Worm (Caenorhabditis elegans) whole organism, L4 larva: ENCODE measurements around the gene K05G3.1.
"Not testable (repeated sequence)": the region's sequence is repeated elsewhere in the genome, so short reads cannot be mapped to it uniquely, and the experiment has no call there.

Experiments used
- Y75B8A.6 ChIP-seq: fragments of 200-800 bp; sonication (Bioruptor generic); IDR thresholded peaks from 2 replicates; pipeline ENCODE4 v1.3.6; 2022; ENCODE audit warnings: missing genetic modification reagents, missing genetic modification characterization, missing compliant biosample characterization
- aha-1 ChIP-seq: fragments of 150-350 bp; peaks from one replicate; lab custom pipeline; 2014; ENCODE audit warnings: missing biosample characterization, missing genetic modification characterization
- aly-2 ChIP-seq: sonication (generic microtip); optimal IDR thresholded peaks from 2 replicates; lab custom pipeline; 2018; ENCODE audit warnings: missing biosample characterization, missing genetic modification characterization
- ama-1 ChIP-seq: fragments of 150-350 bp; optimal IDR thresholded peaks from 2 replicates; lab custom pipeline; 2014; ENCODE audit warnings: inconsistent platforms, mixed read lengths
- arid-1 ChIP-seq: fragments of 200-800 bp; sonication (Bioruptor generic); conservative IDR thresholded peaks from 2 replicates; pipeline ENCODE4 v1.3.6; 2022; ENCODE audit warnings: missing genetic modification reagents, missing genetic modification characterization, missing compliant biosample characterization
- ceh-28 ChIP-seq: fragments of 150-350 bp; optimal IDR thresholded peaks from 2 replicates; lab custom pipeline; 2014; ENCODE audit warnings: missing biosample characterization, missing genetic modification reagents, missing genetic modification characterization
- daf-12 ChIP-seq: fragments of 150-350 bp; optimal IDR thresholded peaks from 2 replicates; lab custom pipeline; 2014; ENCODE audit warnings: missing biosample characterization, missing genetic modification reagents, missing genetic modification characterization
- daf-16 ChIP-seq, 3 experiments: sonication (generic microtip); optimal IDR thresholded peaks; 2 replicates each; lab custom pipeline; 2016 to 2017; ENCODE audit warnings: missing genetic modification characterization in 3 of 3, missing genetic modification reagents in 3 of 3, mild to moderate bottlenecking in 2 of 3, missing compliant biosample characterization in 2 of 3, missing biosample characterization in 1 of 3, moderate library complexity in 1 of 3
- dmd-6 ChIP-seq: fragments of 200-800 bp; sonication (Bioruptor generic); IDR thresholded peaks from 2 replicates; pipeline ENCODE4 v1.3.6; 2022; ENCODE audit warnings: missing genetic modification reagents, missing genetic modification characterization, missing compliant biosample characterization
- dve-1 ChIP-seq: sonication (generic microtip); optimal IDR thresholded peaks from 2 replicates; lab custom pipeline; 2017; ENCODE audit warnings: antibody characterized with exemption, mild to moderate bottlenecking, missing genetic modification characterization, missing compliant biosample characterization; ENCODE audit not compliant: insufficient read depth
- egl-27 ChIP-seq: sonication (generic microtip); optimal IDR thresholded peaks from 3 replicates; lab custom pipeline; 2017; ENCODE audit warnings: missing biosample characterization, missing genetic modification reagents, missing genetic modification characterization
- egl-43 ChIP-seq: fragments of 200-800 bp; sonication (Bioruptor generic); IDR thresholded peaks from 2 replicates; pipeline ENCODE4 v1.3.6; 2022; ENCODE audit warnings: missing genetic modification reagents, missing genetic modification characterization, missing compliant biosample characterization
- fos-1 ChIP-seq: fragments of 150-350 bp; optimal IDR thresholded peaks from 2 replicates; lab custom pipeline; 2014; ENCODE audit warnings: missing biosample characterization, missing genetic modification characterization
- hlh-11 ChIP-seq: fragments of 200-800 bp; sonication (Bioruptor generic); optimal IDR thresholded peaks from 2 replicates; lab custom pipeline; 2018; ENCODE audit warnings: mild to moderate bottlenecking, missing genetic modification characterization, missing compliant biosample characterization
- hmg-1.1 ChIP-seq: fragments of 200-800 bp; sonication (Bioruptor generic); IDR thresholded peaks from 2 replicates; pipeline ENCODE4 v1.3.6; 2022; ENCODE audit warnings: missing genetic modification reagents, missing genetic modification characterization, missing compliant biosample characterization
- lim-7 ChIP-seq: fragments of 200-800 bp; sonication (Bioruptor generic); IDR thresholded peaks from 2 replicates; pipeline ENCODE4 v1.3.6; 2022; ENCODE audit warnings: missing genetic modification characterization, missing compliant biosample characterization
- lin-39 ChIP-seq: fragments of 150-350 bp; optimal IDR thresholded peaks from 2 replicates; lab custom pipeline; 2014; ENCODE audit warnings: missing biosample characterization, missing genetic modification reagents, missing genetic modification characterization
- mdl-1 ChIP-seq, 2 experiments: fragments of 150-350 bp in 1 of 2; sonication (generic microtip) in 1 of 2; optimal IDR thresholded peaks; 2 replicates each; lab custom pipeline; 2014 to 2017; ENCODE audit warnings: missing biosample characterization in 2 of 2, missing genetic modification characterization in 2 of 2
- nhr-28 ChIP-seq: fragments of 150-350 bp; optimal IDR thresholded peaks from 2 replicates; lab custom pipeline; 2014; ENCODE audit warnings: missing biosample characterization, missing genetic modification characterization
- nhr-76 ChIP-seq: fragments of 150-350 bp; optimal IDR thresholded peaks from 2 replicates; lab custom pipeline; 2014; ENCODE audit warnings: missing biosample characterization, missing genetic modification characterization
- pha-4 ChIP-seq, 2 experiments: fragments of 150-350 bp in 1 of 2; fragments of 200-800 bp in 1 of 2; sonication (Bioruptor generic) in 1 of 2; IDR thresholded peaks in 1 of 2; optimal IDR thresholded peaks in 1 of 2; 2 replicates each; pipeline versions ENCODE4 v1.3.6 to Lab custom; 2014 to 2022; ENCODE audit warnings: missing genetic modification characterization in 2 of 2, missing genetic modification reagents in 2 of 2, missing biosample characterization in 1 of 2, missing compliant biosample characterization in 1 of 2
- php-3 ChIP-seq: fragments of 200-800 bp; sonication (Bioruptor generic); IDR thresholded peaks from 2 replicates; pipeline ENCODE4 v1.3.6; 2022; ENCODE audit warnings: missing genetic modification reagents, missing genetic modification characterization, missing compliant biosample characterization
- pqm-1 ChIP-seq: sonication (generic microtip); optimal IDR thresholded peaks from 2 replicates; lab custom pipeline; 2017; ENCODE audit warnings: missing biosample characterization, missing genetic modification characterization
- set-16 ChIP-seq: fragments of 200-800 bp; sonication (Bioruptor generic); IDR thresholded peaks from 2 replicates; pipeline ENCODE4 v1.3.6; 2022; ENCODE audit warnings: missing genetic modification reagents, missing genetic modification characterization, missing compliant biosample characterization
- snpc-1.2 ChIP-seq: fragments of 200-800 bp; sonication (Bioruptor generic); IDR thresholded peaks from 2 replicates; pipeline ENCODE4 v1.3.6; 2022; ENCODE audit warnings: missing genetic modification reagents, missing genetic modification characterization, missing compliant biosample characterization
- tag-97 ChIP-seq: fragments of 200-800 bp; sonication (Bioruptor generic); IDR thresholded peaks from 2 replicates; pipeline ENCODE4 v1.3.6; 2022; ENCODE audit warnings: missing genetic modification characterization, missing compliant biosample characterization
- unc-62 ChIP-seq, 3 experiments: fragments of 150-350 bp in 1 of 3; sonication (generic microtip); optimal IDR thresholded peaks in 2 of 3; peaks in 1 of 3; 1 replicate in 1 of 3; 2 replicates in 2 of 3; lab custom pipeline; 2014 to 2017; ENCODE audit warnings: missing biosample characterization in 3 of 3, missing genetic modification characterization in 3 of 3, missing genetic modification reagents in 3 of 3, missing genotype in 1 of 3
- vab-7 ChIP-seq: fragments of 200-800 bp; sonication (Bioruptor generic); IDR thresholded peaks from 2 replicates; pipeline ENCODE4 v1.3.6; 2022; ENCODE audit warnings: missing genetic modification reagents, missing genetic modification characterization, missing compliant biosample characterization

K05G3.1 gene

ce11 chrX:16501032-16501431 lies at the start of gene K05G3.1:
K05G3.1 (plus strand) TSS chrX:16501332.
- TF ChIP-seq set-16 (GFP tag; lab: Robert Waterston, UW) (no peak), aha-1 (tag; lab: Kevin White, UChicago) (peak; percentile 12)

ce11 chrX:16451642-16452041 lies 49.5 kb upstream of the K05G3.1 start, which contains the start of gene F38E9.4:
F38E9.4 (plus strand) TSS chrX:16451942.
- not testable (repeated sequence) for TF ChIP-seq aha-1 (tag; lab: Kevin White, UChicago); aly-2 (tag; lab: Kevin White, UChicago); hmg-1.1 (GFP tag; lab: Robert Waterston, UW)
- TF ChIP-seq, all 104 proteins: peak for 0; not testable (repeated sequence) for 104

ce11 chrX:16456659-16457058 lies 44.5 kb upstream of the K05G3.1 start, which contains the start of gene nas-39:
nas-39 (plus strand) TSS chrX:16456927.
- TF ChIP-seq dmd-6, result peak; percentile 54; the same call in 1 of the 2 replicates
- no peak for TF ChIP-seq ceh-28
- TF ChIP-seq fos-1 (tag; lab: Kevin White, UChicago), result no peak
- no peak for TF ChIP-seq pha-4 (GFP tag; IDR thresholded peaks at IDR 0.05; lab: Robert Waterston, UW)
- TF ChIP-seq pha-4 (tag; optimal IDR thresholded peaks at IDR 0.05; lab: Kevin White, UChicago), result no peak
- TF ChIP-seq dve-1, result peak; percentile 55
- TF ChIP-seq nhr-76, result no peak
- peak; percentile 95 for TF ChIP-seq pqm-1 (tag; lab: Kevin White, UChicago)
- TF ChIP-seq nhr-28, result peak; percentile 72
- TF ChIP-seq hlh-11 (tag; lab: Kevin White, UChicago), result peak; percentile 46
- no peak for TF ChIP-seq mdl-1 (tag; optimal IDR thresholded peaks at IDR 0.05; lab: Kevin White, UChicago)
- no peak for TF ChIP-seq daf-16 (GFP tag; optimal IDR thresholded peaks at IDR 0.05; lab: Kevin White, UChicago)
- peak; percentile 71 for TF ChIP-seq daf-16 (tag; optimal IDR thresholded peaks at IDR 0.05; lab: Kevin White, UChicago)
- peak; percentile 49; the same call in 1 of the 2 replicates for TF ChIP-seq php-3 (GFP tag; lab: Robert Waterston, UW)

- peak; percentile 82 for TF ChIP-seq set-16 (GFP tag; lab: Robert Waterston, UW)
- TF ChIP-seq egl-27, result no peak
These were observed 44.0 kb upstream of the K05G3.1 start for ce11 chrX:16457113-16457512.

- TF ChIP-seq vab-7 (GFP tag; lab: Robert Waterston, UW), result 0 out of 2 replicates have a peak, but pooled peaks have one; percentile 30
- TF ChIP-seq snpc-1.2 (GFP tag; lab: Robert Waterston, UW), result peak; percentile 69; the same call in 1 of the 2 replicates
- TF ChIP-seq unc-62 (GFP tag; optimal IDR thresholded peaks at IDR 0.05 in 1 of 2; lab: Kevin White, UChicago), result peak in 1 of 2 experiments; percentile 36
- TF ChIP-seq unc-62 (tag; optimal IDR thresholded peaks at IDR 0.05; lab: Kevin White, UChicago), result no peak
- TF ChIP-seq egl-43, result 0 out of 2 replicates have a peak, but pooled peaks have one; percentile 37
- 0 out of 2 replicates have a peak, but pooled peaks have one; percentile 41 for TF ChIP-seq lim-7 (GFP tag; lab: Robert Waterston, UW)
- no peak for TF ChIP-seq Y75B8A.6 (GFP tag; lab: Robert Waterston, UW)
- no peak for TF ChIP-seq lin-39 (tag; lab: Kevin White, UChicago)
These were observed 39.8 kb upstream of the K05G3.1 start for ce11 chrX:16461319-16461718.

ce11 chrX:16466157-16466556 lies 35.0 kb upstream of the K05G3.1 start:
- TF ChIP-seq unc-62 (GFP tag; optimal IDR thresholded peaks at IDR 0.05 in 1 of 2; lab: Kevin White, UChicago) (peak in 1 of 2 experiments; percentile 92), unc-62 (tag; optimal IDR thresholded peaks at IDR 0.05; lab: Kevin White, UChicago) (no peak), aly-2 (tag; lab: Kevin White, UChicago) (no peak)

- TF ChIP-seq aha-1 (tag; lab: Kevin White, UChicago) (peak; percentile 8), arid-1 (no peak), tag-97 (GFP tag; lab: Robert Waterston, UW) (no peak), ama-1 (no peak), daf-12 (tag; lab: Kevin White, UChicago) (no peak)
These were observed 32.3 kb upstream of the K05G3.1 start for ce11 chrX:16468845-16469244.
